Fruit fly (Drosophila melanogaster) Kc167 (cell line): ENCODE results near the gene Shmt.

Experiments
- Myc ChIP-seq: fragments of >200 bp; optimal IDR thresholded peaks from 2 replicates; lab custom pipeline; 2017; ENCODE audit warnings: missing external identifiers
- Sin3A ChIP-seq: fragments of >200 bp; optimal IDR thresholded peaks from 2 replicates; lab custom pipeline; 2018; ENCODE audit warnings: missing external identifiers
- h ChIP-seq: fragments of >200 bp; optimal IDR thresholded peaks from 3 replicates; lab custom pipeline; 2018; ENCODE audit warnings: missing external identifiers
- insv ChIP-seq: fragments of >200 bp; optimal IDR thresholded peaks from 3 replicates; lab custom pipeline; 2018; ENCODE audit warnings: missing external identifiers
- psq ChIP-seq: fragments of >200 bp; optimal IDR thresholded peaks from 2 replicates; lab custom pipeline; 2017; ENCODE audit warnings: missing external identifiers

DNA sequence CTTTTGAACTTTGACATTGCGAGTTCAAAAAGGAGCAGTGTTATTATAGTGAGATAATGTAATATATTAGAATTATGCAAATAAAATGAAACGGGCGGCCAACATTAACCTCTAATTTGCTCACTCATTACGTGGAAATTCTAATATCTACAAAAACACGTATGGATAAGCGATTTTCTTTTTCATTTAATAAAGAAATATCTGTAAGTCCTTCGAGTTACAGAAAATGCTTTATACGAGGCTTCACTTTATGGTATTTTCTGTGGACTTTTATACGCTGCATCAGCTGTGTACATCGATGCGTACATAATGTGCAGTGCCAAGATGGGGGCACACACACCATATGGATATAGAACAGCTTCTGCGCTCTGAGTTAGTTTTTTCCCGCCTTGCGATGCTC, 30.6 kb downstream of the Shmt start:
- TF ChIP-seq psq (no peak), Sin3A (lab: Kevin White, UChicago) (no peak), Myc (lab: Kevin White, UChicago) (no peak), h (lab: Kevin White, UChicago) (no peak), insv (no peak)
